Fruit fly (Drosophila melanogaster): ENCODE results near the gene Drsl6.

The Drsl6 gene

dm6 chr3L:3380225-3381043, 44.2 kb upstream of the Drsl6 start:
- TF ChIP-seq toe (GFP tag; optimal IDR thresholded peaks at IDR 0.05): no peak
- no peak for TF ChIP-seq kay (GFP tag; ENCODE audit: borderline replicate concordance)
- no peak for TF ChIP-seq tj (GFP tag; optimal IDR thresholded peaks at IDR 0.05)
- no peak for TF ChIP-seq cnc (optimal IDR thresholded peaks at IDR 0.05)
- no peak for TF ChIP-seq Crg-1 (GFP tag; optimal IDR thresholded peaks at IDR 0.05)
- no peak for TF ChIP-seq CG1620 (GFP tag; optimal IDR thresholded peaks at IDR 0.05)
- no peak for TF ChIP-seq CG5204 (GFP tag; optimal IDR thresholded peaks at IDR 0.05)

dm6 chr3L:3377965-3378292, 41.7 kb upstream of the Drsl6 start, which contains the start of gene Ids:
Ids (plus strand) TSS chr3L:3378268.
- TF ChIP-seq kay (GFP tag; ENCODE audit: borderline replicate concordance) (no peak), CG7101 (tag; optimal IDR thresholded peaks at IDR 0.05) (peak; percentile 50), Crg-1 (GFP tag; optimal IDR thresholded peaks at IDR 0.05) (peak; percentile 9), tj (GFP tag; optimal IDR thresholded peaks at IDR 0.05) (peak; percentile 14), Mnt (GFP tag; optimal IDR thresholded peaks at IDR 0.05) (no peak), CG11617 (GFP tag; optimal IDR thresholded peaks at IDR 0.05) (peak; percentile 25), CG33017 (tag; optimal IDR thresholded peaks at IDR 0.05) (peak; percentile 64), bab1 (GFP tag; optimal IDR thresholded peaks at IDR 0.05) (peak; percentile 59), CG14711 (tag; optimal IDR thresholded peaks at IDR 0.05) (peak; percentile 39), CG12768 (GFP tag; optimal IDR thresholded peaks at IDR 0.05) (peak; percentile 52)

- TF ChIP-seq tj (GFP tag; optimal IDR thresholded peaks at IDR 0.05): peak; percentile 79
- TF ChIP-seq ovo (GFP tag; optimal IDR thresholded peaks at IDR 0.05): no peak
These were observed 41.2 kb upstream of the Drsl6 start for dm6 chr3L:3377247-3377964.

dm6 chr3L:3376551-3376950, 40.3 kb upstream of the Drsl6 start, which contains the start of gene CG12012:
CG12012 (plus strand) TSS chr3L:3376757.
- TF ChIP-seq CG33017 (tag; optimal IDR thresholded peaks at IDR 0.05) (no peak), toe (GFP tag; optimal IDR thresholded peaks at IDR 0.05) (no peak), tj (GFP tag; optimal IDR thresholded peaks at IDR 0.05) (no peak), CG12768 (GFP tag; optimal IDR thresholded peaks at IDR 0.05) (no peak), kay (GFP tag; ENCODE audit: borderline replicate concordance) (peak; percentile 76), cic (GFP tag; optimal IDR thresholded peaks at IDR 0.05) (peak; percentile 49), bab1 (GFP tag; optimal IDR thresholded peaks at IDR 0.05) (peak; percentile 31), Clk (GFP tag; optimal IDR thresholded peaks at IDR 0.05) (no peak), cnc (optimal IDR thresholded peaks at IDR 0.05) (no peak), Crg-1 (GFP tag; optimal IDR thresholded peaks at IDR 0.05) (no peak)

dm6 chr3L:3373994-3374623, 37.9 kb upstream of the Drsl6 start, which contains the start of the genes Ythdc1 and CG12010:
Ythdc1 (minus strand) TSS chr3L:3374170.
CG12010 (plus strand) TSS chr3L:3374282.
- TF ChIP-seq kay (GFP tag; ENCODE audit: borderline replicate concordance) (no peak), cic (GFP tag; optimal IDR thresholded peaks at IDR 0.05) (peak; percentile 73), Mnt (GFP tag; optimal IDR thresholded peaks at IDR 0.05) (peak; percentile 54), CG7045 (GFP tag; optimal IDR thresholded peaks at IDR 0.05) (peak; percentile 12), bab1 (GFP tag; optimal IDR thresholded peaks at IDR 0.05) (peak; percentile 79)

- no peak for TF ChIP-seq Crg-1 (GFP tag; optimal IDR thresholded peaks at IDR 0.05)
- no peak for TF ChIP-seq CG14711 (tag; optimal IDR thresholded peaks at IDR 0.05)
- no peak for TF ChIP-seq cic (GFP tag; optimal IDR thresholded peaks at IDR 0.05)
- TF ChIP-seq CG33017 (tag; optimal IDR thresholded peaks at IDR 0.05): no peak
- no peak for TF ChIP-seq cnc (optimal IDR thresholded peaks at IDR 0.05)
- no peak for TF ChIP-seq CG11617 (GFP tag; optimal IDR thresholded peaks at IDR 0.05)
- TF ChIP-seq Mnt (GFP tag; optimal IDR thresholded peaks at IDR 0.05): no peak
- TF ChIP-seq CG5204 (GFP tag; optimal IDR thresholded peaks at IDR 0.05): no peak
- no peak for TF ChIP-seq CG7045 (GFP tag; optimal IDR thresholded peaks at IDR 0.05)
- TF ChIP-seq toe (GFP tag; optimal IDR thresholded peaks at IDR 0.05): no peak
- TF ChIP-seq CG12768 (GFP tag; optimal IDR thresholded peaks at IDR 0.05): no peak
- no peak for TF ChIP-seq tj (GFP tag; optimal IDR thresholded peaks at IDR 0.05)
These were observed 33.0 kb upstream of the Drsl6 start, which contains the start of gene Drs for dm6 chr3L:3369256-3369655. Drs (plus strand) TSS chr3L:3369556.

dm6 chr3L:3353297-3353696, 17.1 kb upstream of the Drsl6 start:
- TF ChIP-seq tj (GFP tag; optimal IDR thresholded peaks at IDR 0.05) (no peak), CG33017 (tag; optimal IDR thresholded peaks at IDR 0.05) (no peak), ovo (GFP tag; optimal IDR thresholded peaks at IDR 0.05) (no peak), toe (GFP tag; optimal IDR thresholded peaks at IDR 0.05) (no peak), cnc (optimal IDR thresholded peaks at IDR 0.05) (no peak), CG12768 (GFP tag; optimal IDR thresholded peaks at IDR 0.05) (no peak), pad (GFP tag; optimal IDR thresholded peaks at IDR 0.05) (no peak), cic (GFP tag; optimal IDR thresholded peaks at IDR 0.05) (no peak), CG11617 (GFP tag; optimal IDR thresholded peaks at IDR 0.05) (no peak), Mnt (GFP tag; optimal IDR thresholded peaks at IDR 0.05) (no peak), CG5204 (GFP tag; optimal IDR thresholded peaks at IDR 0.05) (no peak), bab1 (GFP tag; optimal IDR thresholded peaks at IDR 0.05) (no peak)

Measured in whole organism, adult.